Fruit fly (Drosophila melanogaster): ENCODE data around the gene skl.

Gene skl

DNA sequence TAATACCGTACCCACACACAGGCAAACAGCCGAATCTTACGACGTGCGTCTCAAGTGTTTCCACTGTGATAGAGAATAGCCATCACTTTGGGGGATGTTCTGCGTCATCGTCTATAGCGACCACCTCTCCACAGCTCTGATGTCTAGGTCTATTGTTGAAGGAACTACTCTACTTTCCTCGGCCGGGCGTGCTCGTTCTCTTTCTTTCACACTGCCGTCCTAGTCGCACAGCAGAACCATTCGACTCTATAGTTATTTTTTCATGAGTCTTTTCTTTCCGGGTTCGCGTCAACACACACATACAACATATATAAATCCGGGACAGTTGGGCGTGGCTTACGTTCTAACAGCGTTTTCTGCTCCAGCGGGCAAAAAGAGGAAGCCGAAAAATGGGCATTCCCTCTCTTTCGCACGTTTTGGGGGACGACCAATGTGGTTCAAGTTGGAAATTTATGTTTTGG is 39.7 kb downstream of the skl start (continued):
- TF ChIP-seq grau (tag; optimal IDR thresholded peaks at IDR 0.05) (peak; percentile 40), Dp (GFP tag; optimal IDR thresholded peaks at IDR 0.05) (no peak), CG1832 (GFP tag; optimal IDR thresholded peaks at IDR 0.05) (peak; percentile 74), da (GFP tag; optimal IDR thresholded peaks at IDR 0.05) (no peak), sd (tag; optimal IDR thresholded peaks at IDR 0.05) (no peak), CG2875 (GFP tag; optimal IDR thresholded peaks at IDR 0.05) (no peak), aop (GFP tag; IDR thresholded peaks at IDR 0.05) (0 out of 2 replicates have a peak, but pooled peaks have one; percentile 10), Side (GFP tag; optimal IDR thresholded peaks at IDR 0.05) (no peak), Adf1 (GFP tag; IDR thresholded peaks at IDR 0.05) (peak; percentile 36; the same call in 1 of the 2 replicates), CG9876 (GFP tag; optimal IDR thresholded peaks at IDR 0.05) (no peak), disco-r (GFP tag; optimal IDR thresholded peaks at IDR 0.05) (no peak), CG11723 (GFP tag; optimal IDR thresholded peaks at IDR 0.05) (no peak), nerfin-1 (tag; optimal IDR thresholded peaks at IDR 0.05) (peak; percentile 75), CG10543 (GFP tag; optimal IDR thresholded peaks at IDR 0.05) (peak; percentile 8), dmrt99B (tag; optimal IDR thresholded peaks at IDR 0.05) (no peak), chinmo (GFP tag; IDR thresholded peaks at IDR 0.05; ENCODE audit: partially characterized antibody) (no peak), Atf-2 (GFP tag; optimal IDR thresholded peaks at IDR 0.05) (no peak), Rfx (GFP tag; IDR thresholded peaks at IDR 0.05) (no peak), CG13287 (GFP tag; IDR thresholded peaks at IDR 0.05; ENCODE audit: partially characterized antibody) (no peak), CG32772 (GFP tag; IDR thresholded peaks at IDR 0.05) (no peak)

DNA sequence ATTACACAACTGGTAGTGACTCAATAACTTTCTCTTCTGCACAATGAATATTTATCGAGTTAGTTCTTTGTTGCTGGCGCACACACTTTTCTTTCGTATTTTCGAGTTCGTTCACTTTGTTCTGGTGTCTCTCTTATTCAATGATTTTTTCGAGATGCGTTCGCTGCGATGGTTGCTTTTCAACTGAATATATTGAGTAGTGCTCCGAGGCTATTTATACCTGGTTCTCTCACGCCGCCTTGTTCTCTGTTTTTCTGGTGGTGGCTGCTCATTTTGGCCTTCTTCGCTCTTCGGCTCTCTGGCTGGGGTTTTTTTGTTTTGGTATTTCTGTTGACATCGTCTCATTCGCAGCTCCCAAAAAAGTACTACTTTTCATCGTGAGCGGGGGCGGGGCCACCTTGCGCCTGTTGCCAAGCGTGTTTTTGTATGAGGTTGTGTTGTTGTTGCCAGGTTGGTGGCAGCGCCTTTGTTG is 41.4 kb downstream of the skl start, which contains the start of gene rpr:
Gene rpr, minus strand, starts transcription at position 172 of the 472 bp plus-strand sequence.
- TF ChIP-seq CG10979 (tag; optimal IDR thresholded peaks at IDR 0.05) (peak; percentile 11), ssp (GFP tag; IDR thresholded peaks at IDR 0.05) (no peak), CG9609 (GFP tag; optimal IDR thresholded peaks at IDR 0.05) (no peak), wdn (GFP tag; IDR thresholded peaks at IDR 0.05) (no peak; the same call in 1 of the 2 replicates), cg (GFP tag; optimal IDR thresholded peaks at IDR 0.05) (peak; percentile 44), slbo (GFP tag; IDR thresholded peaks at IDR 0.05) (no peak), yki (optimal IDR thresholded peaks at IDR 0.05) (peak; percentile 88), lab (GFP tag; optimal IDR thresholded peaks at IDR 0.05) (peak; percentile 17), vnd (GFP tag; IDR thresholded peaks at IDR 0.05; ENCODE audit: partially characterized antibody) (no peak), CG9727 (GFP tag; optimal IDR thresholded peaks at IDR 0.05) (peak; percentile 39), mld (GFP tag; IDR thresholded peaks at IDR 0.05; ENCODE audit: partially characterized antibody) (no peak), Blimp-1 (GFP tag; optimal IDR thresholded peaks at IDR 0.05) (peak; percentile 83), BtbVII (GFP tag; optimal IDR thresholded peaks at IDR 0.05) (peak; percentile 6), CTCF (GFP tag; optimal IDR thresholded peaks at IDR 0.05) (peak; percentile 17), CG42726 (GFP tag; IDR thresholded peaks at IDR 0.05; ENCODE audit: partially characterized antibody) (no peak; the same call in 1 of the 2 replicates), CG3163 (GFP tag; optimal IDR thresholded peaks at IDR 0.05) (peak; percentile 55), sqz (GFP tag; optimal IDR thresholded peaks at IDR 0.05) (peak; percentile 81), insv (GFP tag; optimal IDR thresholded peaks at IDR 0.05) (peak in 1 of 2 experiments; percentile 9), her (GFP tag; optimal IDR thresholded peaks at IDR 0.05) (peak; percentile 25), CG7839 (tag; optimal IDR thresholded peaks at IDR 0.05) (peak; percentile 16), hkb (optimal IDR thresholded peaks at IDR 0.05) (no peak), hkb (GFP tag; IDR thresholded peaks at IDR 0.05) (peak; percentile 45; the same call in 1 of the 2 replicates), CG17568 (GFP tag; optimal IDR thresholded peaks at IDR 0.05) (peak; percentile 42), CG15601 (tag; optimal IDR thresholded peaks at IDR 0.05) (peak; percentile 13), CG31441 (GFP tag; IDR thresholded peaks at IDR 0.05) (peak; percentile 14; the same call in 1 of the 2 replicates), CG6765 (GFP tag; optimal IDR thresholded peaks at IDR 0.05) (no peak), CG18619 (GFP tag; optimal IDR thresholded peaks at IDR 0.05) (no peak), CG17359 (tag; optimal IDR thresholded peaks at IDR 0.05) (no peak), z (GFP tag; IDR thresholded peaks at IDR 0.05) (peak; percentile 70), vfl (GFP tag; optimal IDR thresholded peaks at IDR 0.05) (no peak), CG8765 (GFP tag; IDR thresholded peaks at IDR 0.05) (no peak), Adf1 (GFP tag; IDR thresholded peaks at IDR 0.05) (no peak)

Data from whole organism, embryonic.